Worm (Caenorhabditis elegans) whole organism, L4 larva: ENCODE measurements around the gene K02A2.5.

Experiments
- dmd-6 ChIP-seq: fragments of 200-800 bp; sonication (Bioruptor generic); IDR thresholded peaks from 2 replicates; pipeline ENCODE4 v1.3.6; 2022; ENCODE audit warnings: missing genetic modification reagents, missing genetic modification characterization, missing compliant biosample characterization
- nhr-25 ChIP-seq: sonication (generic microtip); optimal IDR thresholded peaks from 2 replicates; lab custom pipeline; 2017; ENCODE audit warnings: missing genetic modification characterization, mild to moderate bottlenecking, missing compliant biosample characterization, antibody characterized with exemption, moderate library complexity, borderline replicate concordance; ENCODE audit not compliant: insufficient read depth
- zag-1 ChIP-seq: fragments of 150-350 bp; optimal IDR thresholded peaks from 2 replicates; lab custom pipeline; 2014; ENCODE audit warnings: missing biosample characterization, missing genetic modification characterization

- TF ChIP-seq dmd-6 (GFP tag; lab: Robert Waterston, UW) (no peak), nhr-25 (no peak), zag-1 (tag; lab: Kevin White, UChicago) (no peak)
These were observed 17.2 kb downstream of the K02A2.5 start, which contains the start of gene bath-44 for ce11 chrII:7394690-7395054.
